Worm (Caenorhabditis elegans): ENCODE measurements around the gene C54F6.15.

C54F6.15 gene

ce11 chrV:7492924-7493323 lies 29.3 kb downstream of the C54F6.15 start, which contains the start of gene srbc-10:
Gene srbc-10 (minus strand): TSS chrV:7493024.
- TF ChIP-seq pag-3 (tag; optimal IDR thresholded peaks at IDR 0.05; ENCODE audit: borderline replicate concordance) (no peak), pat-9 (tag; optimal IDR thresholded peaks at IDR 0.05) (no peak), hlh-30 (tag; optimal IDR thresholded peaks at IDR 0.05; ENCODE audit: insufficient read depth) (no peak), ceh-22 (tag; optimal IDR thresholded peaks at IDR 0.05) (no peak), K09A11.1 (tag; optimal IDR thresholded peaks at IDR 0.05; ENCODE audit: insufficient read depth) (no peak)

ce11 chrV:7490340-7490739 lies 31.8 kb downstream of the C54F6.15 start, which contains the start of gene srbc-9:
Gene srbc-9 (minus strand): TSS chrV:7490440.
- TF ChIP-seq hlh-13 (GFP tag; optimal IDR thresholded peaks at IDR 0.05) (no peak), rnt-1 (tag; optimal IDR thresholded peaks at IDR 0.05) (no peak), sox-4 (tag; optimal IDR thresholded peaks at IDR 0.05) (no peak), pat-9 (tag; optimal IDR thresholded peaks at IDR 0.05) (no peak), fkh-6 (tag; optimal IDR thresholded peaks at IDR 0.05) (no peak), odd-2 (tag; optimal IDR thresholded peaks at IDR 0.05) (no peak), syd-9 (tag; optimal IDR thresholded peaks at IDR 0.05) (no peak), ahr-1 (tag; optimal IDR thresholded peaks at IDR 0.05) (no peak), ceh-31 (tag; optimal IDR thresholded peaks at IDR 0.05) (no peak), elt-2 (tag; optimal IDR thresholded peaks at IDR 0.05) (no peak), hlh-8 (tag; optimal IDR thresholded peaks at IDR 0.05) (no peak), eyg-1 (tag; optimal IDR thresholded peaks at IDR 0.05) (no peak), sdc-2 (tag; optimal IDR thresholded peaks at IDR 0.05) (no peak), ceh-19 (GFP tag; optimal IDR thresholded peaks at IDR 0.05) (no peak), ceh-34 (tag; optimal IDR thresholded peaks at IDR 0.05) (no peak)

ce11 chrV:7487518-7487917 lies 34.7 kb downstream of the C54F6.15 start, which contains the start of gene srbc-7:
Gene srbc-7 (minus strand): TSS chrV:7487618.
- TF ChIP-seq pros-1 (tag; optimal IDR thresholded peaks at IDR 0.05): no peak
- no peak for TF ChIP-seq ceh-30 (tag; optimal IDR thresholded peaks at IDR 0.05)
- TF ChIP-seq ceh-19 (GFP tag; optimal IDR thresholded peaks at IDR 0.05): no peak
- TF ChIP-seq sox-2 (GFP tag; IDR thresholded peaks at IDR 0.05): no peak
- TF ChIP-seq rnt-1 (tag; optimal IDR thresholded peaks at IDR 0.05): no peak
- TF ChIP-seq pqm-1 (tag; optimal IDR thresholded peaks at IDR 0.05): no peak
- TF ChIP-seq ceh-45 (GFP tag; IDR thresholded peaks at IDR 0.05): no peak
- TF ChIP-seq hlh-30 (tag; optimal IDR thresholded peaks at IDR 0.05; ENCODE audit: insufficient read depth): no peak
- TF ChIP-seq ceh-14 (tag; optimal IDR thresholded peaks at IDR 0.05): no peak
- no peak for TF ChIP-seq ceh-9 (tag; optimal IDR thresholded peaks at IDR 0.05)
- no peak for TF ChIP-seq pat-9 (tag; optimal IDR thresholded peaks at IDR 0.05)
- no peak for TF ChIP-seq ttx-3 (tag; optimal IDR thresholded peaks at IDR 0.05)
- TF ChIP-seq zip-5 (tag; optimal IDR thresholded peaks at IDR 0.05): no peak
- TF ChIP-seq ets-4 (tag; optimal IDR thresholded peaks at IDR 0.05): no peak

- TF ChIP-seq ceh-34 (tag; optimal IDR thresholded peaks at IDR 0.05): no peak
- no peak for TF ChIP-seq madf-2 (tag; optimal IDR thresholded peaks at IDR 0.05)
- no peak for TF ChIP-seq ceh-9 (tag; optimal IDR thresholded peaks at IDR 0.05)
- no peak for TF ChIP-seq ref-2 (tag; optimal IDR thresholded peaks at IDR 0.05)
- TF ChIP-seq fkh-6 (tag; optimal IDR thresholded peaks at IDR 0.05): no peak
- TF ChIP-seq C38D4.7 (GFP tag; optimal IDR thresholded peaks at IDR 0.05): no peak
- TF ChIP-seq lim-6 (tag; optimal IDR thresholded peaks at IDR 0.05): no peak
- no peak for TF ChIP-seq pha-2 (tag; optimal IDR thresholded peaks at IDR 0.05)
- TF ChIP-seq elt-2 (tag; optimal IDR thresholded peaks at IDR 0.05): no peak
- no peak for TF ChIP-seq ceh-22 (tag; optimal IDR thresholded peaks at IDR 0.05)
- TF ChIP-seq ztf-16 (tag; optimal IDR thresholded peaks at IDR 0.05): no peak
- no peak for TF ChIP-seq ceh-2 (tag; optimal IDR thresholded peaks at IDR 0.05)
- no peak for TF ChIP-seq eyg-1 (tag; optimal IDR thresholded peaks at IDR 0.05)
- TF ChIP-seq pha-4 (tag; optimal IDR thresholded peaks at IDR 0.05): no peak
- TF ChIP-seq K02D7.2 (tag; optimal IDR thresholded peaks at IDR 0.05): no peak
- no peak for TF ChIP-seq fax-1 (tag; optimal IDR thresholded peaks at IDR 0.05)
- no peak for TF ChIP-seq ets-4 (tag; optimal IDR thresholded peaks at IDR 0.05)
- no peak for TF ChIP-seq mec-3 (tag; optimal IDR thresholded peaks at IDR 0.05; ENCODE audit: borderline replicate concordance)
- no peak for TF ChIP-seq npax-4 (tag; optimal IDR thresholded peaks at IDR 0.05)
- TF ChIP-seq K09A11.1 (tag; optimal IDR thresholded peaks at IDR 0.05; ENCODE audit: insufficient read depth): no peak
Observed at ce11 chrV:7485000-7485399, 37.2 kb downstream of the C54F6.15 start, which contains the start of gene srbc-8. Gene srbc-8 (minus strand): TSS chrV:7485100.
